Worm (Caenorhabditis elegans): ENCODE measurements around the gene jmjd-3.2.

ce11 chrX:14399035-14399434 is 49.0 kb upstream of the jmjd-3.2 start:
- TF ChIP-seq W03F9.2 (tag; optimal IDR thresholded peaks at IDR 0.05) (no peak), him-1 (tag; optimal IDR thresholded peaks at IDR 0.05) (no peak)

All from whole organism, L4/young adult.